Worm (Caenorhabditis elegans) whole organism, L1 larva: ENCODE data around the gene lin-45.
A peak's percentile ranks its signal among the peaks of the same experiment; 100 is the strongest.

Source experiments
- C04F5.9 ChIP-seq: sonication (generic microtip); optimal IDR thresholded peaks from 2 replicates; lab custom pipeline; 2016; ENCODE audit warnings: missing genetic modification characterization, missing compliant biosample characterization
- C34B4.2 ChIP-seq: sonication (generic microtip); optimal IDR thresholded peaks from 2 replicates; lab custom pipeline; 2017; ENCODE audit warnings: mild to moderate bottlenecking, missing genetic modification characterization, missing compliant biosample characterization
- F16B12.6 ChIP-seq: fragments of 150-350 bp; optimal IDR thresholded peaks from 2 replicates; lab custom pipeline; 2014; ENCODE audit warnings: missing biosample characterization, missing genetic modification characterization
- Y116A8C.19 ChIP-seq: sonication (generic microtip); optimal IDR thresholded peaks from 2 replicates; lab custom pipeline; 2016; ENCODE audit warnings: missing compliant biosample characterization, missing genetic modification characterization, borderline replicate concordance
- aha-1 ChIP-seq: fragments of 150-350 bp; optimal IDR thresholded peaks from 2 replicates; lab custom pipeline; 2014; ENCODE audit warnings: missing biosample characterization, missing genetic modification characterization
- aly-2 ChIP-seq: fragments of 150-350 bp; optimal IDR thresholded peaks from 2 replicates; lab custom pipeline; 2014; ENCODE audit warnings: missing biosample characterization, missing genetic modification characterization
- ceh-8 ChIP-seq: fragments of 200-800 bp; sonication (Bioruptor generic); optimal IDR thresholded peaks from 2 replicates; lab custom pipeline; 2018; ENCODE audit warnings: mild to moderate bottlenecking, missing genetic modification characterization, moderate library complexity, missing compliant biosample characterization
- ceh-82 ChIP-seq, 3 experiments: fragments of 150-350 bp in 1 of 3; sonication (generic microtip) in 2 of 3; optimal IDR thresholded peaks; 2 replicates each; lab custom pipeline; 2014 to 2017; ENCODE audit warnings: missing biosample characterization in 3 of 3, missing genetic modification characterization in 3 of 3
- ceh-88 ChIP-seq: fragments of 200-800 bp; sonication (Bioruptor generic); IDR thresholded peaks from 2 replicates; pipeline ENCODE4 v1.3.6; 2022; ENCODE audit warnings: missing genetic modification characterization, missing compliant biosample characterization
- dpl-1 ChIP-seq, 3 experiments: fragments of 150-350 bp in 2 of 3; sonication (generic microtip) in 1 of 3; optimal IDR thresholded peaks; 2 replicates each; lab custom pipeline; 2014 to 2017; ENCODE audit warnings: missing biosample characterization in 3 of 3, missing genetic modification characterization in 3 of 3, missing genetic modification reagents in 3 of 3
- dsc-1 ChIP-seq: sonication (generic microtip); optimal IDR thresholded peaks from 2 replicates; lab custom pipeline; 2016; ENCODE audit warnings: mild to moderate bottlenecking, missing genetic modification characterization, missing compliant biosample characterization
- efl-1 ChIP-seq, 4 experiments: fragments of 150-350 bp; optimal IDR thresholded peaks in 3 of 4; peaks in 1 of 4; 1 replicate in 1 of 4; 2 replicates in 3 of 4; lab custom pipeline; 2014; ENCODE audit warnings: missing biosample characterization in 2 of 4, missing genetic modification characterization in 2 of 4, missing genetic modification reagents in 2 of 4
- egl-27 ChIP-seq, 2 experiments: fragments of 150-350 bp in 1 of 2; sonication (generic microtip); optimal IDR thresholded peaks; 3 replicates each; lab custom pipeline; 2017 to 2018; ENCODE audit warnings: missing biosample characterization in 2 of 2, missing genetic modification characterization in 2 of 2, missing genetic modification reagents in 2 of 2
- ets-5 ChIP-seq: fragments of 200-800 bp; sonication (Bioruptor generic); IDR thresholded peaks from 2 replicates; pipeline ENCODE4 v1.3.6; 2022; ENCODE audit warnings: missing genetic modification characterization, missing compliant biosample characterization
- fkh-10 ChIP-seq: sonication (generic microtip); optimal IDR thresholded peaks from 2 replicates; lab custom pipeline; 2017; ENCODE audit warnings: missing biosample characterization, missing genetic modification reagents, missing genetic modification characterization
- fos-1 ChIP-seq: fragments of 150-350 bp; optimal IDR thresholded peaks from 2 replicates; lab custom pipeline; 2014; ENCODE audit warnings: missing biosample characterization, missing genetic modification characterization
- hlh-17 ChIP-seq: fragments of 200-800 bp; sonication (Bioruptor generic); optimal IDR thresholded peaks from 2 replicates; lab custom pipeline; 2018; ENCODE audit warnings: missing genetic modification characterization, mild to moderate bottlenecking, missing compliant biosample characterization, moderate library complexity, borderline replicate concordance
- hlh-4 ChIP-seq: sonication (generic microtip); optimal IDR thresholded peaks from 2 replicates; lab custom pipeline; 2016; ENCODE audit warnings: mild to moderate bottlenecking, missing genetic modification characterization, missing compliant biosample characterization
- hpl-2 ChIP-seq: fragments of 150-350 bp; optimal IDR thresholded peaks from 2 replicates; lab custom pipeline; 2014; ENCODE audit warnings: missing biosample characterization, missing genetic modification reagents, missing genetic modification characterization
- isw-1 ChIP-seq: fragments of 200-800 bp; sonication (Bioruptor generic); IDR thresholded peaks from 2 replicates; pipeline ENCODE4 v1.3.6; 2022; ENCODE audit warnings: missing genetic modification characterization, missing compliant biosample characterization
- jun-1 ChIP-seq: fragments of 150-350 bp; optimal IDR thresholded peaks from 2 replicates; lab custom pipeline; 2014; ENCODE audit warnings: missing biosample characterization, missing genetic modification reagents, missing genetic modification characterization
- lin-13 ChIP-seq: fragments of 150-350 bp; optimal IDR thresholded peaks from 2 replicates; lab custom pipeline; 2014; ENCODE audit warnings: missing biosample characterization, missing genetic modification reagents, missing genetic modification characterization
- lin-14 ChIP-seq: fragments of 200-800 bp; sonication (Bioruptor generic); optimal IDR thresholded peaks from 2 replicates; lab custom pipeline; 2018; ENCODE audit warnings: mild to moderate bottlenecking, missing genetic modification characterization, moderate library complexity, missing compliant biosample characterization
- lin-35 ChIP-seq, 2 experiments: fragments of 150-350 bp; optimal IDR thresholded peaks; 2 replicates each; lab custom pipeline; 2014; ENCODE audit warnings: missing biosample characterization in 2 of 2, missing genetic modification characterization in 2 of 2, missing genetic modification reagents in 2 of 2
- lsy-2 ChIP-seq, 2 experiments: fragments of 150-350 bp; optimal IDR thresholded peaks; 2 replicates each; lab custom pipeline; 2014; ENCODE audit warnings: missing biosample characterization in 2 of 2, missing genetic modification characterization in 2 of 2
- mab-9 ChIP-seq: fragments of 200-800 bp; sonication (Bioruptor generic); IDR thresholded peaks from 2 replicates; pipeline ENCODE4 v1.3.6; 2022; ENCODE audit warnings: missing genetic modification reagents, missing genetic modification characterization, missing compliant biosample characterization
- mep-1 ChIP-seq: fragments of 150-350 bp; optimal IDR thresholded peaks from 2 replicates; lab custom pipeline; 2014; ENCODE audit warnings: missing biosample characterization, missing genetic modification characterization
- nhr-11 ChIP-seq: fragments of 150-350 bp; optimal IDR thresholded peaks from 2 replicates; lab custom pipeline; 2014; ENCODE audit warnings: missing biosample characterization, missing genetic modification characterization
- nhr-12 ChIP-seq: sonication (generic microtip); optimal IDR thresholded peaks from 2 replicates; lab custom pipeline; 2017; ENCODE audit warnings: missing biosample characterization, missing genetic modification characterization
- nhr-19 ChIP-seq: fragments of 200-800 bp; sonication (Bioruptor generic); conservative IDR thresholded peaks from 2 replicates; pipeline ENCODE4 v1.3.6; 2022; ENCODE audit warnings: missing genetic modification characterization, missing compliant biosample characterization
- nhr-237 ChIP-seq: fragments of 150-350 bp; optimal IDR thresholded peaks from 2 replicates; lab custom pipeline; 2014; ENCODE audit warnings: missing biosample characterization, missing genetic modification characterization
- nhr-28 ChIP-seq: fragments of 150-350 bp; optimal IDR thresholded peaks from 2 replicates; lab custom pipeline; 2014; ENCODE audit warnings: missing biosample characterization, missing genetic modification characterization
- nhr-76 ChIP-seq: sonication (generic microtip); optimal IDR thresholded peaks from 2 replicates; lab custom pipeline; 2017; ENCODE audit warnings: missing biosample characterization, missing genetic modification characterization
- nhr-84 ChIP-seq: sonication (generic microtip); optimal IDR thresholded peaks from 2 replicates; lab custom pipeline; 2017; ENCODE audit warnings: missing biosample characterization, missing genetic modification characterization
- nhr-85 ChIP-seq: sonication (generic microtip); peaks from one replicate; lab custom pipeline; 2016; ENCODE audit warnings: missing genetic modification characterization, inconsistent platforms, missing compliant biosample characterization
- nhr-90 ChIP-seq: sonication (generic microtip); optimal IDR thresholded peaks from 2 replicates; lab custom pipeline; 2016; ENCODE audit warnings: mild to moderate bottlenecking, missing genetic modification characterization, missing compliant biosample characterization; ENCODE audit not compliant: poor library complexity
- pag-3 ChIP-seq: sonication (generic microtip); optimal IDR thresholded peaks from 2 replicates; lab custom pipeline; 2017; ENCODE audit warnings: missing genetic modification characterization, mild to moderate bottlenecking, missing compliant biosample characterization, antibody characterized with exemption, borderline replicate concordance; ENCODE audit not compliant: insufficient read depth
- pax-3 ChIP-seq: fragments of 200-800 bp; sonication (Bioruptor generic); optimal IDR thresholded peaks from 2 replicates; lab custom pipeline; 2018; ENCODE audit warnings: mild to moderate bottlenecking, missing genetic modification characterization, moderate library complexity, missing compliant biosample characterization
- rnt-1 ChIP-seq: sonication (generic microtip); optimal IDR thresholded peaks from 2 replicates; lab custom pipeline; 2016; ENCODE audit warnings: mild to moderate bottlenecking, missing genetic modification characterization, moderate library complexity, missing compliant biosample characterization
- skn-1 ChIP-seq: fragments of 150-350 bp; optimal IDR thresholded peaks from 2 replicates; lab custom pipeline; 2014; ENCODE audit warnings: missing biosample characterization, missing genetic modification characterization
- snpc-4 ChIP-seq: fragments of 150-350 bp; optimal IDR thresholded peaks from 2 replicates; lab custom pipeline; 2014; ENCODE audit warnings: missing biosample characterization, missing genetic modification characterization
- sox-4 ChIP-seq: sonication (generic microtip); optimal IDR thresholded peaks from 2 replicates; lab custom pipeline; 2016; ENCODE audit warnings: missing genetic modification characterization, missing compliant biosample characterization
- sptf-1 ChIP-seq: fragments of 150-350 bp; optimal IDR thresholded peaks from 2 replicates; lab custom pipeline; 2014; ENCODE audit warnings: missing biosample characterization, missing genetic modification characterization
- sup-37 ChIP-seq: fragments of 200-800 bp; sonication (Bioruptor generic); optimal IDR thresholded peaks from 2 replicates; lab custom pipeline; 2018; ENCODE audit warnings: mild to moderate bottlenecking, missing genetic modification characterization, missing compliant biosample characterization
- swsn-7 ChIP-seq: sonication (generic microtip); optimal IDR thresholded peaks from 2 replicates; lab custom pipeline; 2016; ENCODE audit warnings: missing genetic modification characterization, missing compliant biosample characterization
- tbx-2 ChIP-seq: sonication (generic microtip); optimal IDR thresholded peaks from 2 replicates; lab custom pipeline; 2016; ENCODE audit warnings: missing genetic modification characterization, missing compliant biosample characterization
- vab-15 ChIP-seq: sonication (generic microtip); optimal IDR thresholded peaks from 2 replicates; lab custom pipeline; 2017; ENCODE audit warnings: missing genotype, mild to moderate bottlenecking, missing genetic modification characterization, missing compliant biosample characterization
- xbp-1 ChIP-seq: sonication (generic microtip); optimal IDR thresholded peaks from 2 replicates; lab custom pipeline; 2016; ENCODE audit warnings: missing genetic modification characterization, missing compliant biosample characterization
- zip-4 ChIP-seq: fragments of 200-800 bp; sonication (Bioruptor generic); optimal IDR thresholded peaks from 2 replicates; lab custom pipeline; 2018; ENCODE audit warnings: mild to moderate bottlenecking, missing genetic modification characterization, moderate library complexity, missing compliant biosample characterization
- ztf-11 ChIP-seq, 2 experiments: sonication (generic microtip); optimal IDR thresholded peaks; 2 replicates each; lab custom pipeline; 2016 to 2017; ENCODE audit warnings: missing genetic modification characterization in 2 of 2, missing biosample characterization in 1 of 2, missing compliant biosample characterization in 1 of 2

lin-45 gene

DNA sequence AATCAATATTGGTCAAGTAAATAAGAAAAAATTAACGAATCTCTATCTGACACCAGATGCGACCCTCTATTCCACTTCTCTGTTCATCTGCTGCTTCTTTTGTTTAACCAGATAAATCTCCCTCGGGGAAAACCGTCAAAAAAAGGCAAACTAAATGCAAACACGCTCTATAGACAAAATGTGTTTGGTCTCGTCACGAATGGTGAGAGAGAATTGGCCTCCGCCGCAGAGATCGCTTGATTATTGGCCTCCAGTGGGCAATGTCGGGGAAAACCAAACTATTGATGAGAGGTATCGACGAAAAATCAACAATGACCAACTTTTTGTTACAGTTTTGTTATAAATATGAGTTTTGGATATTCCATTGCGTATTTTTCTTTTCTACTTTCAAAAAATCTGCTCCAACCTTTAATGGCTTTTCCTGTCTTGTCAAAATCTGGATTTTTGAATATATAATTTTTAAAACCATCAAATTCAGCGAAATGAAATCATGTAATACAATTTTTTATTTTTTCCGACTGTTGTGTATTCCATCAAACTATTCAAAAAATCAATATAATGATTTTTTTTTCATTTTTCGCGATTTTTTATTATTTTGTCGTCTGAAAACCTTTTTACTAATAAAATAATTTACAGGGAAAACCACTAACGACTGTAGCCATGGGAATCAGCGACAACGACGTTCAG is 42.2 kb upstream of the lin-45 start, which contains the start of the genes C17H12.2 and vha-8:
Gene C17H12.2, minus strand, starts transcription at position 51 of the 687 bp plus-strand sequence.
Gene vha-8, plus strand, starts transcription at position 637 of the 687 bp plus-strand sequence.
- TF ChIP-seq ets-5 (GFP tag; lab: Robert Waterston, UW): no peak
- TF ChIP-seq nhr-90: peak; percentile 89
- TF ChIP-seq rnt-1 (tag; lab: Kevin White, UChicago): peak; percentile 95
- peak; percentile 92 for TF ChIP-seq fos-1
- peak; percentile 27 for TF ChIP-seq aha-1 (tag; lab: Kevin White, UChicago)
- peak; percentile 55 for TF ChIP-seq fkh-10 (GFP tag; lab: Kevin White, UChicago)
- TF ChIP-seq nhr-12 (tag; lab: Kevin White, UChicago): no peak
- TF ChIP-seq lsy-2 (tag; optimal IDR thresholded peaks at IDR 0.05; lab: Kevin White, UChicago): peak; percentile 93 to 96
- peak; percentile 92 for TF ChIP-seq nhr-237
- TF ChIP-seq snpc-4: peak; percentile 84
- peak; percentile 93 for TF ChIP-seq tbx-2 (tag; lab: Kevin White, UChicago)
- no peak for TF ChIP-seq hlh-4 (tag; lab: Kevin White, UChicago)
- TF ChIP-seq sptf-1 (tag; lab: Kevin White, UChicago): no peak
- TF ChIP-seq sup-37 (GFP tag; lab: Kevin White, UChicago): peak; percentile 41
- TF ChIP-seq efl-1 (optimal IDR thresholded peaks at IDR 0.05; lab: Kevin White, UChicago): peak; percentile 90 to 95
- TF ChIP-seq efl-1 (GFP tag; optimal IDR thresholded peaks at IDR 0.05 in 1 of 2; lab: Kevin White, UChicago): peak; percentile 81 to 98
- TF ChIP-seq C04F5.9: peak; percentile 76
- TF ChIP-seq sox-4 (tag; lab: Kevin White, UChicago): no peak
- TF ChIP-seq zip-4 (GFP tag; lab: Kevin White, UChicago): peak; percentile 69
- TF ChIP-seq nhr-85 (tag; lab: Kevin White, UChicago): peak; percentile 94
- TF ChIP-seq lin-13 (GFP tag; lab: Kevin White, UChicago): peak; percentile 93
- TF ChIP-seq vab-15: peak; percentile 96
- TF ChIP-seq skn-1 (tag; lab: Kevin White, UChicago): peak; percentile 88
- TF ChIP-seq hpl-2 (GFP tag; lab: Kevin White, UChicago): peak; percentile 64
- TF ChIP-seq nhr-76 (tag; lab: Kevin White, UChicago): peak; percentile 35
- no peak for TF ChIP-seq hlh-17 (GFP tag; lab: Kevin White, UChicago)
- TF ChIP-seq ceh-88 (GFP tag; lab: Robert Waterston, UW): no peak; the same call in 1 of the 2 replicates
- TF ChIP-seq mab-9 (GFP tag; lab: Robert Waterston, UW): peak; percentile 61
- TF ChIP-seq nhr-19 (GFP tag; lab: Robert Waterston, UW): peak; percentile 90
- TF ChIP-seq nhr-84 (tag; lab: Kevin White, UChicago): no peak
- TF ChIP-seq nhr-28 (tag; lab: Kevin White, UChicago): no peak
- peak; percentile 38 to 76 for TF ChIP-seq egl-27 (tag; optimal IDR thresholded peaks at IDR 0.05; lab: Kevin White, UChicago)
- TF ChIP-seq lin-14: peak; percentile 97
- peak; percentile 90 for TF ChIP-seq jun-1 (tag; lab: Kevin White, UChicago)
- peak; percentile 89 for TF ChIP-seq dsc-1 (tag; lab: Kevin White, UChicago)
- peak; percentile 63 for TF ChIP-seq F16B12.6 (tag; lab: Kevin White, UChicago)
- TF ChIP-seq C34B4.2 (tag; lab: Kevin White, UChicago): no peak
- TF ChIP-seq pag-3: peak; percentile 66
- peak; percentile 54 for TF ChIP-seq ceh-8
- TF ChIP-seq isw-1 (GFP tag; lab: Robert Waterston, UW): peak; percentile 89
- TF ChIP-seq dpl-1 (GFP tag; optimal IDR thresholded peaks at IDR 0.05; lab: Kevin White, UChicago): peak; percentile 83 to 88 (median 86)
- peak; percentile 47 for TF ChIP-seq nhr-11 (tag; lab: Kevin White, UChicago)
- peak; percentile 92 for TF ChIP-seq xbp-1
- TF ChIP-seq ceh-82 (tag; optimal IDR thresholded peaks at IDR 0.05; lab: Kevin White, UChicago): peak; percentile 82 to 98 (median 84)
- TF ChIP-seq lin-35 (GFP tag; optimal IDR thresholded peaks at IDR 0.05; lab: Kevin White, UChicago): peak; percentile 90 to 94
- TF ChIP-seq swsn-7 (tag; lab: Kevin White, UChicago): peak; percentile 93
- peak in 1 of 2 experiments; percentile 55 for TF ChIP-seq ztf-11 (tag; optimal IDR thresholded peaks at IDR 0.05; lab: Kevin White, UChicago)
- peak; percentile 84 for TF ChIP-seq aly-2
- TF ChIP-seq Y116A8C.19 (tag; lab: Kevin White, UChicago): no peak
- TF ChIP-seq mep-1 (tag; lab: Kevin White, UChicago): peak; percentile 98
- peak; percentile 62 for TF ChIP-seq pax-3 (tag; lab: Kevin White, UChicago)
